Worm (Caenorhabditis elegans): ENCODE data around the gene nas-4.

Gene nas-4

ce11 chrIII:6442305-6443125 lies 27.1 kb upstream of the nas-4 start, which contains the start of gene mel-32 (continued):
- TF ChIP-seq attf-3 (GFP tag; conservative IDR thresholded peaks at IDR 0.05) (0 out of 2 replicates have a peak, but pooled peaks have one; percentile 45), sptf-2 (GFP tag; optimal IDR thresholded peaks at IDR 0.05) (no peak), ceh-27 (GFP tag; optimal IDR thresholded peaks at IDR 0.05) (no peak), aptf-3 (GFP tag; IDR thresholded peaks at IDR 0.05) (no peak), nhr-90 (tag; optimal IDR thresholded peaks at IDR 0.05) (no peak), nhr-27 (tag; optimal IDR thresholded peaks at IDR 0.05) (no peak), T07F8.4 (tag; optimal IDR thresholded peaks at IDR 0.05) (no peak), F22D6.2 (tag; optimal IDR thresholded peaks at IDR 0.05) (no peak), hmg-1.2 (GFP tag; IDR thresholded peaks at IDR 0.05) (peak; percentile 50; the same call in 1 of the 2 replicates), zfh-2 (GFP tag; conservative IDR thresholded peaks at IDR 0.05) (no peak), ekl-4 (GFP tag; IDR thresholded peaks at IDR 0.05) (peak; percentile 79), mcd-1 (GFP tag; IDR thresholded peaks at IDR 0.05) (peak; percentile 49), ets-4 (GFP tag; optimal IDR thresholded peaks at IDR 0.05) (no peak), hlh-26 (GFP tag; conservative IDR thresholded peaks at IDR 0.05) (no peak), lsy-27 (tag; optimal IDR thresholded peaks at IDR 0.05; ENCODE audit: borderline replicate concordance, insufficient read depth) (no peak), ccch-3 (GFP tag; optimal IDR thresholded peaks at IDR 0.05) (no peak), ceh-79 (tag; optimal IDR thresholded peaks at IDR 0.05) (no peak), B0336.3 (GFP tag; IDR thresholded peaks at IDR 0.05) (0 out of 2 replicates have a peak, but pooled peaks have one; percentile 37), F23B12.7 (tag; optimal IDR thresholded peaks at IDR 0.05; ENCODE audit: insufficient read depth) (peak; percentile 10), xnd-1 (tag; optimal IDR thresholded peaks at IDR 0.05) (peak; percentile 85), ceh-58 (GFP tag; IDR thresholded peaks at IDR 0.05) (no peak), Y56A3A.18 (GFP tag; IDR thresholded peaks at IDR 0.05) (no peak), Y53F4B.3 (GFP tag; IDR thresholded peaks at IDR 0.05) (no peak), ztf-18 (tag; optimal IDR thresholded peaks at IDR 0.05) (no peak), efl-1 (GFP tag; optimal IDR thresholded peaks at IDR 0.05) (peak; percentile 97), nfya-1 (tag; optimal IDR thresholded peaks at IDR 0.05; ENCODE audit: borderline replicate concordance, insufficient read depth) (no peak), ztf-25 (GFP tag; IDR thresholded peaks at IDR 0.05) (no peak), snpc-4 (GFP tag; optimal IDR thresholded peaks at IDR 0.05) (no peak), snpc-4 (tag; optimal IDR thresholded peaks at IDR 0.05) (peak in 1 of 4 experiments; percentile 11), madf-3 (GFP tag; IDR thresholded peaks at IDR 0.05) (no peak), chd-7 (tag; optimal IDR thresholded peaks at IDR 0.05) (no peak), nhr-120 (GFP tag; IDR thresholded peaks at IDR 0.05) (no peak), athp-1 (tag; optimal IDR thresholded peaks at IDR 0.05) (no peak)

ce11 chrIII:6439854-6440253 lies 24.4 kb upstream of the nas-4 start:
- TF ChIP-seq nfyb-1 (GFP tag; IDR thresholded peaks at IDR 0.05) (no peak), ccch-3 (GFP tag; optimal IDR thresholded peaks at IDR 0.05) (no peak), aptf-3 (GFP tag; IDR thresholded peaks at IDR 0.05) (no peak), snpc-3.4 (tag; optimal IDR thresholded peaks at IDR 0.05) (peak; percentile 55), die-1 (tag; optimal IDR thresholded peaks at IDR 0.05) (no peak), mxl-1 (tag; optimal IDR thresholded peaks at IDR 0.05) (no peak), chd-7 (tag; optimal IDR thresholded peaks at IDR 0.05) (no peak), attf-3 (GFP tag; conservative IDR thresholded peaks at IDR 0.05) (no peak), ZK185.1 (tag; optimal IDR thresholded peaks at IDR 0.05; ENCODE audit: poor library complexity, severe bottlenecking) (no peak), K12H6.12 (tag; optimal IDR thresholded peaks at IDR 0.05) (no peak), ztf-3 (GFP tag; optimal IDR thresholded peaks at IDR 0.05) (no peak), lag-1 (GFP tag; IDR thresholded peaks at IDR 0.05) (no peak), dpff-1 (tag; optimal IDR thresholded peaks at IDR 0.05) (no peak), F22D6.2 (tag; optimal IDR thresholded peaks at IDR 0.05) (no peak), hrde-1 (tag; optimal IDR thresholded peaks at IDR 0.05; ENCODE audit: borderline replicate concordance) (peak; percentile 40), him-1 (tag; optimal IDR thresholded peaks at IDR 0.05) (peak; percentile 84), egrh-3 (GFP tag; IDR thresholded peaks at IDR 0.05) (no peak), let-607 (tag; optimal IDR thresholded peaks at IDR 0.05) (no peak), C17E4.6 (GFP tag; IDR thresholded peaks at IDR 0.05) (0 out of 2 replicates have a peak, but pooled peaks have one; percentile 46)
